Worm (Caenorhabditis elegans) whole organism, early embryonic: ENCODE results near the gene ZK666.1.

Experiments used
- ama-1 ChIP-seq: fragments of 150-350 bp; optimal IDR thresholded peaks from 2 replicates; lab custom pipeline; 2014
- ceh-13 ChIP-seq: fragments of 200-800 bp; sonication (Bioruptor generic); optimal IDR thresholded peaks from 2 replicates; lab custom pipeline; 2018; ENCODE audit warnings: mild to moderate bottlenecking, missing genetic modification characterization, missing compliant biosample characterization
- ets-7 ChIP-seq: sonication (generic microtip); optimal IDR thresholded peaks from 2 replicates; lab custom pipeline; 2016; ENCODE audit warnings: missing genotype, missing genetic modification characterization, missing compliant biosample characterization
- flt-1 ChIP-seq: fragments of 200-800 bp; sonication (Bioruptor generic); IDR thresholded peaks from 2 replicates; pipeline ENCODE4 v1.3.6; 2022; ENCODE audit warnings: missing genetic modification characterization, missing compliant biosample characterization
- hmg-4 ChIP-seq: fragments of 200-800 bp; sonication (Bioruptor generic); optimal IDR thresholded peaks from 2 replicates; lab custom pipeline; 2018; ENCODE audit warnings: mild to moderate bottlenecking, missing genetic modification characterization, missing compliant biosample characterization
- pes-1 ChIP-seq: fragments of 200-800 bp; sonication (Bioruptor generic); IDR thresholded peaks from 2 replicates; pipeline ENCODE4 v1.3.6; 2022; ENCODE audit warnings: missing genetic modification reagents, missing genetic modification characterization, missing compliant biosample characterization

ce11 chrII:10500674-10501073, 29.5 kb upstream of the ZK666.1 start:
- TF ChIP-seq ets-7 (tag; lab: Kevin White, UChicago) (no peak), ceh-13 (GFP tag; lab: Kevin White, UChicago) (no peak), flt-1 (GFP tag; lab: Robert Waterston, UW) (no peak), ama-1 (lab: Kevin White, UChicago) (no peak), hmg-4 (GFP tag; lab: Kevin White, UChicago) (no peak), pes-1 (GFP tag; lab: Robert Waterston, UW) (no peak)
